Worm (Caenorhabditis elegans) whole organism, early embryonic: ENCODE results near the gene F38E9.6.

Experiments used
- B0310.2 ChIP-seq: sonication (generic microtip); optimal IDR thresholded peaks from 2 replicates; lab custom pipeline; 2016; ENCODE audit warnings: mild to moderate bottlenecking, missing genetic modification characterization, missing compliant biosample characterization
- F13C5.2 ChIP-seq: sonication (generic microtip); optimal IDR thresholded peaks from 2 replicates; lab custom pipeline; 2017; ENCODE audit warnings: mild to moderate bottlenecking, missing genetic modification characterization, inconsistent platforms, missing compliant biosample characterization
- aly-1 ChIP-seq: sonication (generic microtip); optimal IDR thresholded peaks from 2 replicates; lab custom pipeline; 2016; ENCODE audit warnings: missing genetic modification characterization, missing compliant biosample characterization
- ama-1 ChIP-seq: fragments of 150-350 bp; optimal IDR thresholded peaks from 2 replicates; lab custom pipeline; 2014
- ceh-13 ChIP-seq: fragments of 200-800 bp; sonication (Bioruptor generic); optimal IDR thresholded peaks from 2 replicates; lab custom pipeline; 2018; ENCODE audit warnings: mild to moderate bottlenecking, missing genetic modification characterization, missing compliant biosample characterization
- ceh-36 ChIP-seq: sonication (generic microtip); optimal IDR thresholded peaks from 2 replicates; lab custom pipeline; 2016; ENCODE audit warnings: missing genetic modification characterization, inconsistent platforms, missing compliant biosample characterization
- ets-7 ChIP-seq: sonication (generic microtip); optimal IDR thresholded peaks from 2 replicates; lab custom pipeline; 2016; ENCODE audit warnings: missing genotype, missing genetic modification characterization, missing compliant biosample characterization
- flt-1 ChIP-seq: fragments of 200-800 bp; sonication (Bioruptor generic); IDR thresholded peaks from 2 replicates; pipeline ENCODE4 v1.3.6; 2022; ENCODE audit warnings: missing genetic modification characterization, missing compliant biosample characterization
- hmbx-1 ChIP-seq: sonication (generic microtip); optimal IDR thresholded peaks from 2 replicates; lab custom pipeline; 2016; ENCODE audit warnings: mild to moderate bottlenecking, missing genetic modification characterization, missing compliant biosample characterization
- scrt-1 ChIP-seq: fragments of 200-800 bp; sonication (Bioruptor generic); IDR thresholded peaks from 2 replicates; pipeline ENCODE4 v1.3.6; 2022; ENCODE audit warnings: missing genetic modification characterization, missing compliant biosample characterization
- tbx-37 ChIP-seq: fragments of 200-800 bp; sonication (Bioruptor generic); conservative IDR thresholded peaks from 2 replicates; pipeline ENCODE4 v1.3.6; 2022; ENCODE audit warnings: missing genetic modification reagents, missing genetic modification characterization, missing compliant biosample characterization
- tra-4 ChIP-seq: sonication (generic microtip); optimal IDR thresholded peaks from 2 replicates; lab custom pipeline; 2017; ENCODE audit warnings: missing genetic modification characterization, missing compliant biosample characterization

- TF ChIP-seq ama-1 (lab: Kevin White, UChicago) (no peak), ceh-13 (no peak), flt-1 (GFP tag; lab: Robert Waterston, UW) (no peak), ceh-36 (tag; lab: Kevin White, UChicago) (no peak), hmbx-1 (tag; lab: Kevin White, UChicago) (no peak), tbx-37 (GFP tag; lab: Robert Waterston, UW) (no peak), aly-1 (tag; lab: Kevin White, UChicago) (no peak), tra-4 (no peak), ets-7 (tag; lab: Kevin White, UChicago) (no peak), F13C5.2 (no peak), B0310.2 (tag; lab: Kevin White, UChicago) (no peak), scrt-1 (GFP tag; lab: Robert Waterston, UW) (no peak)
These were observed at the start of gene F38E9.6 for ce11 chrX:16432143-16432542.
